Worm (Caenorhabditis elegans): Measurements from ENCODE around the gene aat-6.

The aat-6 gene

DNA sequence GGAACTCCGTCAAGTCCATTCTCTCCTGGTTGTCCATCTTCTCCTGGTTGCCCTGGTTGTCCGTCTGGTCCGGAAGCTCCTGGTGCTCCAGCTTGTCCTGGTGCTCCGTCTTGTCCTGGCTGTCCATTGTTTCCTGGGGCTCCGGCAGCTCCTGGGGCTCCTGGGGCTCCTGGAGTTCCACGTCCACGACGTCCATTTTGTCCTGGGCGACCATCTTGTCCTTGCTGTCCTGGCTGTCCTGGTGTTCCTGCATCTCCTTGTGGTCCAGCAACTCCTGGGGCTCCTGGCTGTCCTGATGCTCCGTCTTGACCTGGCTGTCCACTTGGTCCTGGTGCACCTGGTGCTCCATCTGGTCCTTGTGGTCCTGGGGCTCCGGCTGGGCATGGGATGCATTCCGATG lies 21.1 kb downstream of the aat-6 start:
- TF ChIP-seq ces-1 (GFP tag; optimal IDR thresholded peaks at IDR 0.05) (no peak), lsy-2 (tag; optimal IDR thresholded peaks at IDR 0.05) (no peak), unc-120 (tag; optimal IDR thresholded peaks at IDR 0.05; ENCODE audit: poor library complexity, severe bottlenecking) (no peak), mab-5 (tag; optimal IDR thresholded peaks at IDR 0.05) (no peak), tbx-8 (GFP tag; optimal IDR thresholded peaks at IDR 0.05) (no peak), flh-1 (GFP tag; optimal IDR thresholded peaks at IDR 0.05) (no peak), sem-2 (GFP tag; optimal IDR thresholded peaks at IDR 0.05) (no peak), bed-3 (GFP tag; optimal IDR thresholded peaks at IDR 0.05) (no peak), nhr-12 (tag; optimal IDR thresholded peaks at IDR 0.05) (no peak), ceh-39 (tag; optimal IDR thresholded peaks at IDR 0.05) (no peak), nhr-76 (tag; optimal IDR thresholded peaks at IDR 0.05) (no peak)

DNA sequence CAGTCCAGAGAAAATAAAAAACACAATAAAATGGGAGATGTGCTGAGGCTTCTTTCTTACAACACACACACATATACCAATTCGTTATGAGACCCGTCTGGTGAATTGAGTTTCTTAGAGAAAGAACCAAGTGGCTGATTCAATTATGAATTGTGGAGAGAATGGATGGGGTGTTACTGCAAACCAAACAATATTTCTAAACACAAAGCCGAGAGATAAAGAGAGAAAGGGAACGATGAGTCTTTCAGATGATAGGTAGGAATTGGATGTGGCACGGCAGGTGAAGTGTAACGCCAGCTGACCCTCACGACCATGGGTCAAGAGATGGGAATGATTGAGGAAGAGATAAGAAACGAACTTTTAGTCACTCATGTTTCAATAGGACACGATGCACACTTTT lies 24.2 kb downstream of the aat-6 start, which contains the start of gene mig-17:
Gene mig-17 (plus strand): TSS at position 389 of the 400 bp plus-strand sequence.
- TF ChIP-seq unc-62 (GFP tag; optimal IDR thresholded peaks at IDR 0.05) = peak; percentile 12
- no peak for TF ChIP-seq drap-1 (GFP tag; optimal IDR thresholded peaks at IDR 0.05)
- no peak for TF ChIP-seq cnd-1 (tag; optimal IDR thresholded peaks at IDR 0.05)
- no peak for TF ChIP-seq zip-8 (tag; optimal IDR thresholded peaks at IDR 0.05)
- peak; percentile 91 for TF ChIP-seq hlh-1 (tag; optimal IDR thresholded peaks at IDR 0.05)
- peak; percentile 94 for TF ChIP-seq ces-1 (GFP tag; optimal IDR thresholded peaks at IDR 0.05)

DNA sequence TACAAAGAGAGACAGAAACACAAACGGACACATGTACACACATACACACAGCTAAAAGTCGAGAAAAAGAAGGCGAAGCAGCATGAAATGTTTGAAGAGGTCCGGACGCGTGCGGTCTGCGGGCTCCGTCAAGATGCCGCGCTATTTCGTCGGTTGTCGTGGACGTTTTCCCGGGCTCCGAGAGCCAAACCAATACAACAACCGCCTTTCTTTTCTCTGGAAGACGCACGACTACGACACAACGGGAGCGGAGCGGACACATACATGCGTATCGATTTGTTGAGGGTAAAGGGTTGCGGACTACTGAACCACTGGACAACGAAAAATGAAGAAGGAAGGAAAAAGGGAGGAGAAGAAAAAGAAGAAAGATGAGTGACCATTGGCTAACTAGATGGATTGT lies 25.1 kb downstream of the aat-6 start:
- TF ChIP-seq elt-3 (tag; optimal IDR thresholded peaks at IDR 0.05) = no peak
- no peak for TF ChIP-seq pha-4 (tag; optimal IDR thresholded peaks at IDR 0.05)
- TF ChIP-seq ces-1 (GFP tag; optimal IDR thresholded peaks at IDR 0.05) = peak; percentile 44
- TF ChIP-seq M03D4.4 (tag; optimal IDR thresholded peaks at IDR 0.05) = peak; percentile 4
- TF ChIP-seq mls-2 (tag; optimal IDR thresholded peaks at IDR 0.05) = peak; percentile 4
- peak; percentile 12 for TF ChIP-seq drap-1 (GFP tag; optimal IDR thresholded peaks at IDR 0.05)

DNA sequence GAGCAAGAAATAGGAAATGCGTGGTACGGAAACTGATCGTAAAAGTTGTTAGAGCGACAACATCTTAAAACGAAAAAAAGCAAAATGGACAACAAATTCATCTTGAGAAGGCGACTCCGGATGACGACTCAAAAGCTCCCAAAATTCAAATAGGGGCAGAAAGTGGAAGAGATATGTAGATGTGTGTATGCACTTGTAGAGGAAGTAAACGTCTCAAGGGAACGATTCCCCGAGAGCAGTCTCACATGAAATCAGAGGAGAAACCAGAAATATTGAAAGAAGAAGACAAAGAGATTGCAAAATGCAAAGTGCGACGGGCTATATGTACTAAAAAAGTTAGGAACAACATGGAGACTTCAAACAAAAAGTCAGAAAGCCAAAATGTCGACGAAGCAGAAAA lies 27.0 kb downstream of the aat-6 start, which contains the start of gene F57B7.2:
Gene F57B7.2 (minus strand): TSS at position 101 of the 400 bp plus-strand sequence.
- TF ChIP-seq unc-39 (tag; optimal IDR thresholded peaks at IDR 0.05) = no peak
- TF ChIP-seq elt-1 (tag; optimal IDR thresholded peaks at IDR 0.05; ENCODE audit: borderline replicate concordance, insufficient read depth) = no peak
- no peak for TF ChIP-seq drap-1 (GFP tag; optimal IDR thresholded peaks at IDR 0.05)
- no peak for TF ChIP-seq ceh-39 (tag; optimal IDR thresholded peaks at IDR 0.05)
- TF ChIP-seq lin-32 (GFP tag; optimal IDR thresholded peaks at IDR 0.05) = no peak
- TF ChIP-seq sem-2 (GFP tag; optimal IDR thresholded peaks at IDR 0.05) = no peak
- TF ChIP-seq nhr-28 (tag; optimal IDR thresholded peaks at IDR 0.05) = no peak
- no peak for TF ChIP-seq hlh-1 (tag; optimal IDR thresholded peaks at IDR 0.05)
- no peak for TF ChIP-seq flh-1 (GFP tag; optimal IDR thresholded peaks at IDR 0.05)

DNA sequence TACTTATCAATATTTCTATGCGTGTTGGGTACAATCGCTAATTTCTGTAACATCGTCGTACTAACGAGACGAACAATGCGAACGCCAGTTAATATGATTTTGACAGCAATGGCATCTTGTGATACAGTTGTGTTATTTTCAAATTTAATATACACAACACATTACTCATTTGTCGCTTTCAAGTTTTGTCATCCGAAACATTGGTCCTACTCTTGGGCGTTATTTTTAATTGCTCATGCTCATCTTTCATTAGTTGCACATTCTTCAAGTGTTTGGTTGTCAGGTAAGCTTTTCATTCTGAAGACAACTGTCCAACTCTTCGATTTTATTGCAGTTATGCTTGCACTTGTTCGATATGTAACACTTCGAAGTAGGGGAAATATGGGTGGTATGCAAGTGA lies 31.3 kb downstream of the aat-6 start:
- TF ChIP-seq mep-1 (tag; optimal IDR thresholded peaks at IDR 0.05) (no peak), zip-8 (tag; optimal IDR thresholded peaks at IDR 0.05) (no peak), ceh-39 (tag; optimal IDR thresholded peaks at IDR 0.05) (no peak), elt-3 (tag; optimal IDR thresholded peaks at IDR 0.05) (no peak), ztf-11 (tag; optimal IDR thresholded peaks at IDR 0.05) (no peak), M03D4.4 (tag; optimal IDR thresholded peaks at IDR 0.05) (no peak), snpc-4 (tag; optimal IDR thresholded peaks at IDR 0.05) (no peak), nhr-2 (tag; optimal IDR thresholded peaks at IDR 0.05) (no peak), ceh-83 (GFP tag; optimal IDR thresholded peaks at IDR 0.05) (no peak), sptf-1 (tag; optimal IDR thresholded peaks at IDR 0.05) (no peak)

DNA sequence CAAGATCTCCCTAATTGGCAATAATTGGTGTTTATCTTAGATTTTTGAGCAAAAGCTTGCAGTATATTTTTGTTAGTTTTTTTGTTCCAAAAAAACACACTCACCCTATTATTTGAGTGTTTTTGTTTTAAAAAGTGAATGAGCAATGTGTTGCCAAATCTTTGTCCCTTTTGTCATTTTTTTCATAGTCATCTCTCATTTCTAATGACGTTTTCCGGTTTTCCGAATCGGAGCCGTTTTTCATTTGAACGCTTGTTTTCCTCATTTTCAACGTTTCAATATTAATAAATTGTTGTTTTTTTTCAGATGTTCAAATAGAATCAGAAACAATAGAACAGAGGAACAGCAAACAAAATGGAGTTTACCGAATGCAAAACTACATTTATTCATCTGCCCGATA lies 32.0 kb downstream of the aat-6 start, which contains the start of gene dmsr-1:
Gene dmsr-1 (plus strand): TSS at position 301 of the 400 bp plus-strand sequence.
- TF ChIP-seq ceh-43 (GFP tag; optimal IDR thresholded peaks at IDR 0.05) = no peak
